Fruit fly (Drosophila melanogaster) whole organism, adult: ENCODE results near the gene CG46439.
A peak's percentile ranks its signal among the peaks of the same experiment; 100 is the strongest.

Experiments used
- CG14711 ChIP-seq: fragments of 200-800 bp; sonication (Bioruptor generic); optimal IDR thresholded peaks from 2 replicates; lab custom pipeline; 2018; ENCODE audit warnings: missing biosample characterization, mild to moderate bottlenecking, missing genetic modification characterization, moderate library complexity
- CG33017 ChIP-seq: fragments of 200-800 bp; sonication (Bioruptor generic); optimal IDR thresholded peaks from 2 replicates; lab custom pipeline; 2018; ENCODE audit warnings: missing biosample characterization, mild to moderate bottlenecking, missing genetic modification characterization, moderate library complexity
- Clk ChIP-seq: fragments of 200-800 bp; sonication (Bioruptor generic); optimal IDR thresholded peaks from 2 replicates; lab custom pipeline; 2017; ENCODE audit warnings: missing biosample characterization, missing genetic modification characterization
- Crg-1 ChIP-seq: fragments of 200-800 bp; sonication (Bioruptor generic); optimal IDR thresholded peaks from 2 replicates; lab custom pipeline; 2016; ENCODE audit warnings: missing biosample characterization, missing genetic modification characterization
- bab1 ChIP-seq: fragments of 200-800 bp; sonication (Bioruptor generic); optimal IDR thresholded peaks from 3 replicates; lab custom pipeline; 2019; ENCODE audit warnings: missing biosample characterization, mild to moderate bottlenecking, missing genetic modification characterization, moderate library complexity
- cic ChIP-seq: fragments of 200-800 bp; sonication (Bioruptor generic); optimal IDR thresholded peaks from 2 replicates; lab custom pipeline; 2017; ENCODE audit warnings: missing biosample characterization, mild to moderate bottlenecking, missing genetic modification characterization, moderate library complexity
- cnc ChIP-seq, 2 experiments: fragments of >200 bp; optimal IDR thresholded peaks; 2 replicates each; lab custom pipeline; 2017
- kay ChIP-seq: fragments of 200-800 bp; sonication (Bioruptor generic); peaks from one replicate; lab custom pipeline; 2016; ENCODE audit warnings: missing biosample characterization, missing genetic modification characterization, borderline replicate concordance
- tj ChIP-seq: fragments of 200-800 bp; sonication (Bioruptor generic); optimal IDR thresholded peaks from 3 replicates; lab custom pipeline; 2017; ENCODE audit warnings: missing biosample characterization, mild to moderate bottlenecking, missing genetic modification characterization, moderate library complexity

dm6 chr3L:11085810-11086209 is 10.2 kb downstream of the CG46439 start:
- no peak for TF ChIP-seq Clk (GFP tag; lab: Kevin White, UChicago)
- TF ChIP-seq cnc (optimal IDR thresholded peaks at IDR 0.05; lab: Kevin White, UChicago): no peak
- no peak for TF ChIP-seq kay (GFP tag; lab: Kevin White, UChicago)
- no peak for TF ChIP-seq tj
- no peak for TF ChIP-seq CG33017
- no peak for TF ChIP-seq bab1 (GFP tag; lab: Kevin White, UChicago)
- TF ChIP-seq Crg-1 (GFP tag; lab: Kevin White, UChicago): no peak
- TF ChIP-seq cic (GFP tag; lab: Kevin White, UChicago): peak; percentile 26
- peak; percentile 7 for TF ChIP-seq CG14711 (tag; lab: Kevin White, UChicago)
